Fruit fly (Drosophila melanogaster): Measurements from ENCODE around the gene CG42656.

DNA sequence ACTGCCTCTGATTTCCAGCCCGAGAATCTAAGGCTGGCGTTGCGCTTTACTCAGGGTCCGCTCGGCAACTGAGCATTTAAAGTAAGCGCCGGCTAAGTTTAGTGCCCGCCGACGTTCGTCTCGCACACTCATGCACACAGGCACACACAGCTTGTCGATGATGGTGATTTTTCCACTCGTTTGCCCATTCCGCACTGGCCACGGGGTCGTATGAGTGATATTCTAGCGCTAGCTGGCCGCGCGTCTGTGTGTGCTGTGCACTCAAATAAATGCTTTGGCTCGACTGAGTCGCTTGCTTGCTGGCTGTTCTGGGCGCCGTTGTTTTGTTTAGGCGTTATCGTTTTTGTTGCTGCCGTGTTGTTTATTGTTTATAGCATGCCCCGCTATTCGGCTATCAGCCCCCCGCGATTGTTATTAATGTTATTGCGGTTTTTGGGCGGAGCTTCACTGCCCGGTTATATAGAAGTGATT lies 22.6 kb upstream of the CG42656 start, which contains the start of gene alpha-Est8:
- TF ChIP-seq CG6854 (GFP tag; optimal IDR thresholded peaks at IDR 0.05): no peak
- TF ChIP-seq Blimp-1 (GFP tag; optimal IDR thresholded peaks at IDR 0.05): no peak
- TF ChIP-seq Gug (GFP tag; IDR thresholded peaks at IDR 0.05): no peak
- TF ChIP-seq Sox15 (GFP tag; optimal IDR thresholded peaks at IDR 0.05): no peak
- no peak for TF ChIP-seq CG6808 (GFP tag; optimal IDR thresholded peaks at IDR 0.05)
- no peak for TF ChIP-seq Sox102F (GFP tag; optimal IDR thresholded peaks at IDR 0.05)
